Fruit fly (Drosophila melanogaster) whole organism, larva: ENCODE measurements around the gene Pax.

Source experiments
- noc ChIP-seq: fragments of 200-800 bp; sonication (Bioruptor generic); optimal IDR thresholded peaks from 3 replicates; lab custom pipeline; 2019; ENCODE audit warnings: missing biosample characterization, mild to moderate bottlenecking, missing genetic modification characterization, moderate library complexity

The Pax gene

DNA sequence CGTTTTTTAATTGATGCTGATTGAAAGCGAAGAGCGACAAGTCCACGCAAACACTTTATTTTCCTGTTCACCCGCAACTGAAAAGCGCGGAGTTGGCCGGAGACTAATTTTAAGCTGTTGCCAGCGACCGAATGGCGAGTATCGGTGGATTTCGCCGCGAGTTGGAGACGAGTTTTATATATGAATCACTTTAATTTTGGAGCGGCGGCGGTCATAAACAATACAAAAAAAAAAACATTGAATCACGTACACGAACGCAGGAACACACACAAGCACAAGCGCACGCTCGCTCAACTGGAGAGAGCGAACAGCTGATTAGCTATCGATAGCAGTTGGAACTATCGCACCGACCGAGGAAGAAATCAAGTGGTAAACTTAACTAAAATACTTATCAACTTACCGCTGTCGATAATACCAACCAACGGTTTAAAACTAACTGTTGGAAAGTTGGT is at the start of gene Pax:
Pax (minus strand) TSS at position 267 of the 452 bp plus-strand sequence.
- no peak for TF ChIP-seq noc (tag; lab: Kevin White, UChicago)

- TF ChIP-seq noc (tag; lab: Kevin White, UChicago), result no peak
Measured at dm6 chr2L:19473397-19474009, 47.1 kb upstream of the Pax start.

- TF ChIP-seq noc (tag; lab: Kevin White, UChicago), result no peak
Measured at dm6 chr2L:19472256-19472655, 45.9 kb upstream of the Pax start.

DNA sequence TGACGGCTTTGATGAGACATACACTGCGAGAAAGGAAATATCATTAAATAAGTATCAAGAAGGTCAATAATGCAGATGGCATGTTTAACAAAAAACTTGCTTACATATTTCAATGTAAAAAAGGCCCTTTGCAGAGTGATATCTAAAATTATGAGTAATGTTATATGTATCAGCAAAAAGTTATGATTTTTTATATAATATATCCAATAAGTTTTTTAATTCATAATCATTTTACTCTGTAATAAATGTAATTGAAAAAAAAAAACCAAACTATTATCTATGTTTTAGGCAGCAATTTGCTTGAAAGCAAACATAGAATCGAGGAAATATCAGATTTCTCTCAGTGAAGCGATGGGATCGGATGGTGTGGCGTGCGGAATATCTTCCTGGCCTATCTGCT is 43.4 kb upstream of the Pax start:
- no peak for TF ChIP-seq noc (tag; lab: Kevin White, UChicago)

DNA sequence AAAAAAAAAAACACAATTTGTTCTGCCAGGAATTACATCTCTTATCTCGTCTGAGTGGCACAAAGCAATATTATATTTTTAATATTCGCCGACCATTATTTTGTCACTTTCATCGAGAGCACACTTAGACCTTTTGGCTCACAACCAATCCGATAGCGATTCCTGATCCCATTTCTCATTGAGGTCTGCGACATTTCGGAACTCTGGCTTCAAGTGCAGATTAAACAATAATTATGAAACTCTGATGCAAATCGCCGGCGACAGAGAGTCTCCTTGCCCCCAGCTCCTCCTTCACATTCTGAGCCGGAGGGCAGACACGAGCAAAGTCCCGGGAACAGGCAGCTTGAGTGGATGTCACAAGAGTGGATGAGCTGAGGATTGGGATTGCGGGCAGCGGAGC is 42.7 kb upstream of the Pax start:
- no peak for TF ChIP-seq noc (tag; lab: Kevin White, UChicago)

- no peak for TF ChIP-seq noc (tag; lab: Kevin White, UChicago)
Measured at dm6 chr2L:19463824-19464317, 37.5 kb upstream of the Pax start, which contains the start of gene tj. TSS of gene tj (plus strand) at chr2L:19464267.

dm6 chr2L:19463405-19463804 is 37.0 kb upstream of the Pax start:
- no peak for TF ChIP-seq noc (tag; lab: Kevin White, UChicago)

dm6 chr2L:19462898-19463297 is 36.5 kb upstream of the Pax start:
- no peak for TF ChIP-seq noc (tag; lab: Kevin White, UChicago)

DNA sequence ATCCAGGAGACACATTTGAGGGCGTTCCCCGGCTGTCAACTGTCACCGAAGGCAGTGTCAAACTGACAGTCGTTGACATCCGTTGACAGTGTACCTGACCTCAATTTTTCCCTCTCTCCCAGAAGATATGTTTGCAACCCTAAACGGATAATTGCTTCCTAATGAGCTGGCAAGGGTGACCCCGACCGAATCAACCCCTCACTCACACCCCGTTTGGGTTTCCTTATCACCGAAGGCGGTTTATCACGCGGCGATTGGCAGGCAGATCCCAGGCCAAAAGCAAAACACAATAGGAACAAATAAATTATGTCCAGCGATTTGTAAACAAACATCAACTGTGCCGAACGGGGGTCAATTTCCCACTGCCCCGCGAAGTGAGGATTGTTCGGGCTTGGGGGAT is 33.0 kb upstream of the Pax start:
- TF ChIP-seq noc (tag; lab: Kevin White, UChicago), result no peak

- no peak for TF ChIP-seq noc (tag; lab: Kevin White, UChicago)
Measured at dm6 chr2L:19457890-19458580, 31.6 kb upstream of the Pax start.

DNA sequence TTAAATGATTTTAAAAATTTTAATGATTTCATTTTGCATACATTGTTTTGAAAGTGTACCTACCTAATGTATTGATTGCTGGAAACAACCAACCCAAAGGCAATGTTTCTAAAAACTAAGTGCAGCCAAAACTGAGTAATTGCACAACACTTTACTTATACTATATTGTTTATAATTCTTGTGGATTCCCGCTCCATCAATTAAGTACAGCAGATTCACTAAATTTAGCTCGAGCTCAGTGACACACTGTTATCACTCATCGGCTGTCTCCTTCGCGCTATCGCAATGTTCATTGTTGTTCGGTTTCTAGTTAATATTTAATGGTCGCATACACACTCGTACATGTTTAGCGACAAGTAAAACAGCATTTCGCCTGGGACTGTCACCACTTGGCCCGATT is 29.3 kb upstream of the Pax start:
- TF ChIP-seq noc (tag; lab: Kevin White, UChicago), result no peak

DNA sequence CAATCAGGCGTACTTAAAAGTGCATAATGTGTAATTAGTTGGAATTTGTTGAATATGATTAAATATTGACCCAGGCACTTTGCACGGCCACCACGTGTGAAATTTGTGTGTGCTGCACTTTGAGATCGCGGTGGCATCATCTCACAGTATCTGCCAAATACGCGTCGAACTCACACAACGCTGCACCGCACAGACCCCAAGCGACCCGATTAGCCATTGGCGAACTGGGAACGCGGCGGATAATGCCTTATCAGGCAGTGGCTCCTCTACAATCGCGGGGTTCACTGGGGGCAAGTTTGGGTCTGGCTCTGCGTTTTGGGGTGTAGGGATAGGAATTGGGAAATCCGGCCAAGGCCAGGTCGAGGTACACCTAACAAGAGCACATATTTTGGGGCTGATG is 28.8 kb upstream of the Pax start:
- TF ChIP-seq noc (tag; lab: Kevin White, UChicago), result no peak

DNA sequence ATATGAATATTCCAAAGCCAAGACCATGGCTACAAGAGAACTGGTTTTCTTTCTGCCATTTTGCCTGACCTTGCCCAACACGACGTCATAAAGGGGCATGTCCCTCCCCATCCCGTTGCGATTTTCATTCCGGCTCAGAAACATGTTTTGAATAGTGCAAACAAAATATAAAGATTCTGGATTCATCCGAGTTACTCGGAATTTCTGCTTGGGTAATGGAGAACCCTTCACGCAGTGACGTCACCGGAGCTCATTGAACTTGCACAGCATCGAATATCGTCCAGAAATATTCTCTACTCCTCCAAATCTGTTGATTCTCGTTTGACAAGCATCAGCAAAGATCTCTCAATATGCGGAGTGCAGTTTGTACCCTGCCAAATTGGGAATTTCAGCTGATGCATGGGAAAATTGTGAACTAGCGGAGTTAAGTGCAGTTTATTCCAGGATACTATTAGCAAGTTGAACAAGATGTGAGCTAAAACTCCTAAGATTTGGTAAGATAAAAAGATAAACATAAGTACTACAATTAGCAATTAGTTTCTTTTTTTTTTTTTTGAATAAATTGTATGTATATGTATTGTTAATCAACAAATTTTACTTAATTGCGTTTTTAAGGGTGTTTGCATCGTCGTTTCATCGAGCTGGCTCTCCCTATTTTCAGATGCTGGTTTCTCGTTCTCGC is 27.8 kb upstream of the Pax start, which contains the start of gene CG10026:
CG10026 (plus strand) TSS at position 187 of the 682 bp plus-strand sequence.
- TF ChIP-seq noc (tag; lab: Kevin White, UChicago), result no peak

- TF ChIP-seq noc (tag; lab: Kevin White, UChicago), result no peak
Measured at dm6 chr2L:19453381-19453780, 27.0 kb upstream of the Pax start, which contains the start of gene Top2. TSS of gene Top2 (minus strand) at chr2L:19453490.

DNA sequence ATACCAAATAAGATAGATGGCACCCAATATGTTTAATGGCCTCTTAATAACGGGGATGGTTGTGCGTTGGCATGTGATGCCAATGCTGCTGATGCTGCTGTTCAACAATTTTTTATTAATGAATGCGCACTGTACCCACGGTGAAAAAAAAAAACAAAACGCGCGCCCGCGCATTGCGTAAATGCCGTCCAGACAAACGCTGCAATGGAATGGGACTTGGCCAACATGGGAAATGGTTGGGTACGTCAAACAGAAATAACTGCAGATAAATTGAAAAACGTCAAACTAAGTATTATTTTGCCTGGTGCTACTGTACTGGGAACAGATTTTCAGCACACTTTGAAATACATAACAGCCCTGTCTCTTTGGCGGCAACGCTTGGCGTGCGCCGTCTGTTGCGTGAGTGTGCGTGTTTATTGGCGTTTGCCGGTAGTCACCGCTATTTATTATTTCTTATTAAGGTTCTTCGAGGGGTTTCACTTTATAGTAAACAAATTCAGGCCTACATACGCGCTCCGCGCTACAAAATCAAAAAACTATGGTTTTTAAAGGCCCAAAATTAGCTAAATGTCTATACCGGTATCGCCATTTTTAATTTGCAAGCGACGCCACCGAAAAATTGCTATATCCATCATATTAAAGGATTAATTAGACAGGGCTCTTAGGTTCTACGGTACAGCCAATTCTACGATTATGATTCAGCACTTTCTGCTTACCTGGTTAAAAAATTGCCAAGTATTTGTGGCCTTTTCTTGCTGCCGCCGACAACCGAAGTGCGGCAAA is 26.3 kb upstream of the Pax start:
- TF ChIP-seq noc (tag; lab: Kevin White, UChicago), result peak; percentile 7
